Worm (Caenorhabditis elegans): ENCODE results near the gene sss-1.

DNA sequence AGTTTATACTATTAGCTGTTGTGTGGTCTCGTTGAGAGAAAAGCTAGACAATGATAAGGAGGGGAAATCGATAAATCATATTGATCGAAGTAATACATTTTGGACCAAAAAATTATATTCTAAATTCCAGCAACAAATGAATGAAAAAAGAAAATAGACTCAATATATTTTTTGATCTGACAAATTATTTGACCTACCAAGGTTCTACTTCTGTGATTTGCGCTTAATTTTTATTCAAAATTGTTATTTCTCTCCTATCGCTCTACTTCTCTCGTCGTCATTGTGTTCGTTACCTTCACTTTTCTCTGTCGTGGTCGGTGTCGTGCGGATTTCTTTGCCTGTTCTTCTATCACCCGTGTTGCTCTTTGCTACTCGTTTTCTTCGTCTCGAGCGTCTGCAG is 34.6 kb downstream of the sss-1 start:
- TF ChIP-seq ama-1 (optimal IDR thresholded peaks at IDR 0.05) (no peak), unc-30 (tag; optimal IDR thresholded peaks at IDR 0.05) (no peak), fkh-4 (tag; optimal IDR thresholded peaks at IDR 0.05; ENCODE audit: borderline replicate concordance) (no peak), ztf-11 (tag; optimal IDR thresholded peaks at IDR 0.05) (no peak)

Measured in whole organism, L1 larva.